Worm (Caenorhabditis elegans): ENCODE data around the gene Y102A5C.36.
"Not testable (repeated sequence)": the region's sequence is repeated elsewhere in the genome, so short reads cannot be mapped to it uniquely, and the experiment has no call there.

The Y102A5C.36 gene

DNA sequence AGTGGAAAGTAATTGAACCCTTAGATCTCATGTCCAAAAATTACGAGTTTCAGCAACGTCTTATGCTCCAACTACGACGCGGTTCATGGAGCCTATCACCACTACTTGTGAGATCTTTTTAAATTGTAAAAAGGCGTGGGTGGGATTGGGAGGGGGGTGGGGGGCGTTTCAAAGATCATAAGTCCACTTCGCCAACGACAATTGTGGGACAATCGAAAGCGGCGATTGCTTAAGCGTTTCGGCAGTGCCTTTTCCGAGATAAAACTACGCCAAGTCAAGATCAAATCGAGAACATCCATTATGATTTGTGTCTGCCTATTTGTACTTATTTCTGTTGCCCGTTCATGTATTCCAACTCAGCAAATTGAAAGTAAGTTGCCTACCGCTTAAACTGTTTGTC, 29.0 kb upstream of the Y102A5C.36 start, which contains the start of gene clec-239:
TSS of gene clec-239 (plus strand) at position 301 of the 400 bp plus-strand sequence.
- no peak for TF ChIP-seq unc-55 (GFP tag; optimal IDR thresholded peaks at IDR 0.05)
- no peak for TF ChIP-seq npax-4 (tag; optimal IDR thresholded peaks at IDR 0.05)
- no peak for TF ChIP-seq ttx-3 (tag; optimal IDR thresholded peaks at IDR 0.05)

DNA sequence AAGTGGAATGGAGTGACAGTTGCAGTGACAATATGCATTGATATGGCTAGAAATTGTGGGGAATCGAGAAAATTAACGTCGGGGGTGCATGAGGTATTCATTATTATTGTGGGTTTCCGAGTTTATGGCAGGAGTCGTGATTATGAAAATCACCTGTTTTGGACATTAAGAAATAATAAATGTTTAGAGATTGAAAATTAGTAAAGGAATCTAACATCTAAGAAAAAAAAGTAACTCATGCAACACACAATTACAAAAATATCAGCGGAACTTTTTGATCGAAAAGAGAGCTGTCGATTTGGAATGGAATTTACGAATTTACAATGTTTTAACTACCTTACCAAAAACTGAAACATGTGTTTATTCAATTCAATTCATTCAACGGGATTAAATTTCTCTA, 27.5 kb upstream of the Y102A5C.36 start, which contains the start of gene srh-206:
TSS of gene srh-206 (minus strand) at position 101 of the 400 bp plus-strand sequence.
- TF ChIP-seq ceh-6 (GFP tag; optimal IDR thresholded peaks at IDR 0.05) = no peak
- TF ChIP-seq npax-4 (tag; optimal IDR thresholded peaks at IDR 0.05) = no peak
- no peak for TF ChIP-seq mec-3 (tag; optimal IDR thresholded peaks at IDR 0.05; ENCODE audit: borderline replicate concordance)
- TF ChIP-seq pat-9 (tag; optimal IDR thresholded peaks at IDR 0.05) = no peak
- no peak for TF ChIP-seq ceh-19 (GFP tag; optimal IDR thresholded peaks at IDR 0.05)
- TF ChIP-seq ama-1 (optimal IDR thresholded peaks at IDR 0.05) = no peak
- TF ChIP-seq pros-1 (tag; optimal IDR thresholded peaks at IDR 0.05) = no peak
- no peak for TF ChIP-seq che-1 (tag; optimal IDR thresholded peaks at IDR 0.05)
- no peak for TF ChIP-seq gmeb-2 (tag; optimal IDR thresholded peaks at IDR 0.05)
- no peak for TF ChIP-seq pha-4 (tag; optimal IDR thresholded peaks at IDR 0.05)
- no peak for TF ChIP-seq Y22D7AL.16 (tag; optimal IDR thresholded peaks at IDR 0.05)
- TF ChIP-seq nhr-11 (tag; optimal IDR thresholded peaks at IDR 0.05) = no peak

DNA sequence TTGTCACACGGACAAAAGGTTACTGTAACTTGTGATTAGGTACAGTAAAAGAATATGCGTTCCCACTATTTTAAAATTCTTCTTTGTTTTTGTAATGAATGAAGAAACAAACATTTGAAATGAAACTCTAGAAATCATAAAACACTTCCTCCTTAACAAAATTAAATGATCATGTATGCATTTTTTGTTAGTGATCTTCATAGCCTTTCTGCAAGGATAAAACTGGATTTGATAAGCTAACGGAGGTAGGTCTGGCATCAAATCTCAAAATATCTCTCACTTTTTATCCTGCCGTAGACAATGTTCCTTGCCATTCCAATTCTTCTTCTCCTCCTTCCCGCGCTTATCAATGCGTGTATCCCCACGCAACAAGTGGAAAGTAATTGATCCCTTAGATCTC, 24.3 kb upstream of the Y102A5C.36 start, which contains the start of gene clec-238:
TSS of gene clec-238 (plus strand) at position 301 of the 400 bp plus-strand sequence.
- no peak for TF ChIP-seq npax-4 (tag; optimal IDR thresholded peaks at IDR 0.05)

DNA sequence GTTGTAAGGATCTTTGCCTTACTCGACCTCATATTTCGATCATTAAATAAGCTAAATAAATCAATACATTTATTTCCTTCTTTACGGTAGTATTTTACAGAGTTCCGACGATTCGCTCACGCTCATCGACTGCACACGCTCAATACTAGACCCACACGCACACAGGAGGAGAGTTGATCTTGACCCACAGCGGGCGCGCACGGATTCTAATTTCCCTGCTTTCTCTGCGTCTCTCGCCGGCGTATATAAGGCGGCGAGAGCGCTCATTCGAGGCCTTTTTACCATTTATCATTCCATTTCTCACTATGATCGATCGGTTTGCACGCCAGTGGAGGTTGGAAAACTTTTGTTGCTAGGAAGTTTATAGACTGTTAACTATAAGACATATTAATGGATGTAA, 22.8 kb upstream of the Y102A5C.36 start:
- TF ChIP-seq C08G9.2 (tag; optimal IDR thresholded peaks at IDR 0.05) = no peak
- TF ChIP-seq pqm-1 (tag; optimal IDR thresholded peaks at IDR 0.05) = no peak
- TF ChIP-seq ceh-48 (tag; optimal IDR thresholded peaks at IDR 0.05) = no peak
- no peak for TF ChIP-seq dve-1 (tag; optimal IDR thresholded peaks at IDR 0.05)
- no peak for TF ChIP-seq ceh-6 (GFP tag; optimal IDR thresholded peaks at IDR 0.05)
- no peak for TF ChIP-seq gmeb-2 (tag; optimal IDR thresholded peaks at IDR 0.05)
- TF ChIP-seq zip-5 (tag; optimal IDR thresholded peaks at IDR 0.05) = no peak
- no peak for TF ChIP-seq pax-1 (tag; optimal IDR thresholded peaks at IDR 0.05)
- TF ChIP-seq ceh-24 (tag; optimal IDR thresholded peaks at IDR 0.05) = no peak
- no peak for TF ChIP-seq unc-86 (tag; optimal IDR thresholded peaks at IDR 0.05)
- no peak for TF ChIP-seq T23F11.4 (GFP tag; optimal IDR thresholded peaks at IDR 0.05)
- no peak for TF ChIP-seq lin-11 (tag; optimal IDR thresholded peaks at IDR 0.05)
- TF ChIP-seq ahr-1 (tag; optimal IDR thresholded peaks at IDR 0.05) = no peak
- TF ChIP-seq ttx-3 (tag; optimal IDR thresholded peaks at IDR 0.05) = no peak

DNA sequence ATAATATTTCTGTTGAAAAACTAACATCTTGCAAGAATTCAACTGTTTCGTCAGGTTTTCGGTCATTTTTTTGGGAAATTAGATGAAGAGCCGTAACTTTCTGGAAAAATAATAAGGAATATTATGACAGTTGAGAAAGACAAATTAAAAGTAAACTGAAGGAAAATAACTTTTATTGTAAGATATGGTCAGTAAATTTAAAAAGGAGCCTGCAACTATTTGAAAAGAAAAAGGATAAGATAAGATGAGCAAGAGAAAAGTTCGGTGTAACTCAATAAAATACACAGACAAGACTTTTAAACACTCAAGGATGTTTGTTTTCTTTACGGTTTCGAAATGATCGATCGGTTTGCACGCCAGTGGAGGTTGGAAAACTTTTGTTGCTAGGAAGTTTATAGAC, 22.4 kb upstream of the Y102A5C.36 start, which contains the start of gene fbxa-111:
TSS of gene fbxa-111 (minus strand) at position 101 of the 400 bp plus-strand sequence.
- TF ChIP-seq nhr-11, hlh-6, nhr-232 (tag; optimal IDR thresholded peaks at IDR 0.05): not testable (repeated sequence)

DNA sequence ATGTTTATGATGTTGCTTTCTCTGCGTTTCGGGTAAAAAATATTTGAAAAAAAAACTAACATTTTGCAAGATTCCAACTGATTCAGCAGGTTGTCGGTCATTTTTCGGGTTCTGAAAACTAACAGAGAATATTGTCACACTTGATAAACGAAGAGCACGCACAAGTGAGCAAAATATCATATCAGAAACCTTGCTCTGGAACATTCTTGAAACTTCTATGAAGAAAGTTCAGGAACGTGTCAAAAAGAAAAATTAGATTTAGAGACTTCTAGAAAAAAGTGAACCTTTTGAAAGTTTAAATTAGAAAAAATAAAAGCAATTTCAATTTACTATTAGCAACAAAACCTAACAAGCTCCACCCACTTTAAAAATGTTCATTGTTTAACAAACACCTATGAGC, 20.8 kb upstream of the Y102A5C.36 start, which contains the start of gene fbxa-112:
TSS of gene fbxa-112 (minus strand) at position 101 of the 400 bp plus-strand sequence.
- not testable (repeated sequence) for TF ChIP-seq eyg-1, nfya-1, sdc-2 (tag; optimal IDR thresholded peaks at IDR 0.05)

DNA sequence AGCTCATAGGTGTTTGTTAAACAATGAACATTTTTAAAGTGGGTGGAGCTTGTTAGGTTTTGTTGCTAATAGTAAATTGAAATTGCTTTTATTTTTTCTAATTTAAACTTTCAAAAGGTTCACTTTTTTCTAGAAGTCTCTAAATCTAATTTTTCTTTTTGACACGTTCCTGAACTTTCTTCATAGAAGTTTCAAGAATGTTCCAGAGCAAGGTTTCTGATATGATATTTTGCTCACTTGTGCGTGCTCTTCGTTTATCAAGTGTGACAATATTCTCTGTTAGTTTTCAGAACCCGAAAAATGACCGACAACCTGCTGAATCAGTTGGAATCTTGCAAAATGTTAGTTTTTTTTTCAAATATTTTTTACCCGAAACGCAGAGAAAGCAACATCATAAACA, 11.5 kb upstream of the Y102A5C.36 start, which contains the start of gene fbxa-148:
TSS of gene fbxa-148 (plus strand) at position 301 of the 400 bp plus-strand sequence.
- not testable (repeated sequence) for TF ChIP-seq fkh-10 (GFP tag; optimal IDR thresholded peaks at IDR 0.05); hlh-8 (tag; optimal IDR thresholded peaks at IDR 0.05); madf-2 (tag; optimal IDR thresholded peaks at IDR 0.05)

Measured in whole organism, late embryonic.